Fruit fly (Drosophila melanogaster) whole organism: ENCODE results near the gene CG31797.

Experiments
- CG8478 ChIP-seq: fragments of >200 bp; optimal IDR thresholded peaks from 2 replicates; lab custom pipeline; 2018; ENCODE audit warnings: inconsistent platforms
- Dll ChIP-seq: fragments of >200 bp; optimal IDR thresholded peaks from 2 replicates; lab custom pipeline; 2017
- EcR ChIP-seq, 2 experiments: fragments of >200 bp; optimal IDR thresholded peaks; 2 replicates each; lab custom pipeline; 2017; ENCODE audit warnings: missing biosample characterization in 2 of 2, missing genetic modification characterization in 2 of 2, missing genetic modification reagents in 2 of 2
- psq ChIP-seq: fragments of >200 bp; optimal IDR thresholded peaks from 2 replicates; lab custom pipeline; 2017
- usp ChIP-seq: fragments of >200 bp; optimal IDR thresholded peaks from 2 replicates; lab custom pipeline; 2017; ENCODE audit warnings: missing biosample characterization, missing genetic modification characterization, mixed read lengths

dm6 chr2L:19285507-19285906 lies 23.5 kb upstream of the CG31797 start:
- no peak for TF ChIP-seq Dll (lab: Kevin White, UChicago)
- TF ChIP-seq EcR (GFP tag; optimal IDR thresholded peaks at IDR 0.05; lab: Kevin White, UChicago), result no peak
- TF ChIP-seq usp (GFP tag; lab: Kevin White, UChicago), result no peak
- TF ChIP-seq psq (lab: Kevin White, UChicago), result no peak
- no peak for TF ChIP-seq CG8478
